Fruit fly (Drosophila melanogaster) whole organism: ENCODE data around the gene CG42592.

Source experiments
- CG8478 ChIP-seq: fragments of >200 bp; optimal IDR thresholded peaks from 2 replicates; lab custom pipeline; 2018; ENCODE audit warnings: inconsistent platforms
- Dll ChIP-seq: fragments of >200 bp; optimal IDR thresholded peaks from 2 replicates; lab custom pipeline; 2017
- EcR ChIP-seq, 2 experiments: fragments of >200 bp; optimal IDR thresholded peaks; 2 replicates each; lab custom pipeline; 2017; ENCODE audit warnings: missing biosample characterization in 2 of 2, missing genetic modification characterization in 2 of 2, missing genetic modification reagents in 2 of 2
- pan ChIP-seq: fragments of >200 bp; optimal IDR thresholded peaks from 2 replicates; lab custom pipeline; 2017
- psq ChIP-seq: fragments of >200 bp; optimal IDR thresholded peaks from 2 replicates; lab custom pipeline; 2017
- usp ChIP-seq: fragments of >200 bp; optimal IDR thresholded peaks from 2 replicates; lab custom pipeline; 2017; ENCODE audit warnings: missing biosample characterization, missing genetic modification characterization, mixed read lengths

The CG42592 gene

DNA sequence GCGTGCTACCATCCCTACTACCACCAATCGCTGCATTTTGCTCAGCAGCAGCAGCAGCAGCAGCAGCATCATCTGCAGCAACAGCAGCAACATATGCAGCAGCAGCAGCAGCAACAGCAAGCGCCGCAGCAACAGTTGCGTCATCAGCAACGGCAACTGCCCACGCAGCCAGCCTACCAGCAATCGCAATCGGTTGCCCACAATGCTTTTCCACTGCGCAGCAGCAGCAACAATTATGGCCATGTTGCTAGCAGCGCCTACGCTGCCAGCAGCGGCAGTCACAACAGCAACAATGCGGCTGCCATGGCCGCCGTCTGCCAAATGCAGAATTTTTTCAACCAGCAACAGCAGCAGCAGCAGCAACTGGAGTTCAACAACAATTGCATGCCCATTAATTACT lies 45.9 kb downstream of the CG42592 start:
- TF ChIP-seq usp (GFP tag; lab: Kevin White, UChicago) (no peak), CG8478 (lab: Kevin White, UChicago) (no peak), pan (lab: Kevin White, UChicago) (no peak), EcR (GFP tag; optimal IDR thresholded peaks at IDR 0.05; lab: Kevin White, UChicago) (no peak), psq (no peak), Dll (lab: Kevin White, UChicago) (no peak)

DNA sequence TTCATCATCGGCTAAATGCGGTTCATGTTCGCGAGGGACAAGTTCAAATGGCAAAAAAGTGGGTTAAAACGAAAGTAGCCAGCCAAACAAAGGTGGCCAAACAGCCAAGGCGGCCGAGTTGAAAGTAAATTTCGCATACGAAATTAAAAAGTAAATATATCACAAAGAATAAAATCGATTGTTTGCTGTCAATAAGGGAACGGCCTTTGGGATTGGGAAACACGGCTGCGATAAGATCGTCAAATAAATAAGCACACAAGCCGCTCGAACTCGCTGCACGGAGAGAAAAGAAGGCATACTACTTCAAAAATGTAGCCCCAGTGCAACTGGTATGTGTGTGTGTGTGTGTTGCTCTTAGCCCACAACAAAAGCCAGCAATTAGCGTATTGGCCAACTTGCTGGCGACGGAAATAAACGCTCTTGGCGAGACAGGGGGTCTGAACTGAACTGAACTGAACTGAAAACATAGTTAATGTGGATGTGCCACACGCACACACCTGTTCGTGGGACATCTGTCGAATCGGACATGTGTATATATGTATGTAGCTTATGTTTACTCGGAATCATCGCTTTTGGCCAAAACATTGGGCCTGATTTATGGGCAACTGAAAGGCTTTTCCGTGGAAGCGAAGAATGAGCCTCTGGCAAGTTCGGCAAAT lies 48.1 kb downstream of the CG42592 start:
- TF ChIP-seq EcR (GFP tag; optimal IDR thresholded peaks at IDR 0.05; lab: Kevin White, UChicago): no peak
- TF ChIP-seq usp (GFP tag; lab: Kevin White, UChicago): no peak
- TF ChIP-seq pan (lab: Kevin White, UChicago): no peak
- no peak for TF ChIP-seq Dll (lab: Kevin White, UChicago)
- no peak for TF ChIP-seq psq
- no peak for TF ChIP-seq CG8478 (lab: Kevin White, UChicago)

DNA sequence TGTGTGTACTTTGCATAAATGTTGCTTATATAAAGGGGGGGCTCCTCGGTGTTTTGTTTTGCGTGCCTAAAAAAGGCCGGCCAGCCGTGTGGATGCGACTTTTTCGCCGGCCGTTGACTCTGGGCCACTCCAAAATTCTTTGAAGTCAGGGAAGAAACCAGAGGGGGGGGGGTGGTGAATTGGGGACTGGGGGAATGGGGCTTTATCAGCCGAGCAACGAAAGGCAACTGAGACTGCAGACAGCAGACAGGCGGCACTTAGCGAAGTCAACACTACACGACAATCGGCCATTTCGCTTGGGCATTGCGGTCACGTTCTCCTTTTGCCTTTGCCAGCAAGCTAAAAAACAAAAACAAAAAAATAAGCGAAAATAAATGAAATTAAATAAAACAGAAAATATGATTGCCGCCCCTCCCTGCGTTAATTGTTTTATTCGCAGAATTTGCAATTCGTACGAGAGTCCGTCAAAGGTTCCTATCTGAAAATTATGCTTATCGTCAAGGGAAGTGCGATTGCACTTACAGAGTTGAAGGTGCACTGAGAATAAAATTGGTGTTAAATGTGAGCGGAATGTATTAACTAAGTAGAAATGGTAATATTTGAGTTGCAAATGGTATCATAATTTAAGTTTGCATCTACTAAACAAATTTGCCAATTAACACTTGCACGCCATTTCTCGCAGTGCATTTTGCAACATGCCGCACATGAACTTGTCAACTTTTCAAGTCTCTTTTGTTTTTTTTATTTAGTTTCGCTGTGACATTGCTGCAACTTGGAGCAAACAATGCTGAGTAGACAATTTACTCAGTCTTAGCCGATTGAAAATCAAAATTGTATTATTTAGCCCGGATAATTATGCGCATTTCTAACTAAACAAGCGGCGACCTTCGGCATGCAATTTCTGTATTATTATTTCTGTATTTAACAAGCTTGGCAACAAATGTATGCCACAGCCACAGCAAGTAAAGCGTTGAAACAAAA lies 49.8 kb downstream of the CG42592 start:
- TF ChIP-seq psq (no peak), pan (lab: Kevin White, UChicago) (no peak), EcR (GFP tag; optimal IDR thresholded peaks at IDR 0.05; lab: Kevin White, UChicago) (no peak), Dll (lab: Kevin White, UChicago) (no peak), usp (GFP tag; lab: Kevin White, UChicago) (no peak), CG8478 (lab: Kevin White, UChicago) (no peak)
